Fruit fly (Drosophila melanogaster) whole organism, embryonic: ENCODE results near the gene CG14406.

Experiments used
- Atf6 ChIP-seq: fragments of 200-800 bp; sonication (Bioruptor generic); IDR thresholded peaks from 2 replicates; pipeline ENCODE4 v1.3.6; 2022; ENCODE audit warnings: missing biosample characterization, missing genetic modification characterization
- B-H2 ChIP-seq: fragments of 200-800 bp; sonication (Bioruptor generic); optimal IDR thresholded peaks from 2 replicates; lab custom pipeline; 2018; ENCODE audit warnings: missing biosample characterization, mild to moderate bottlenecking, missing genetic modification characterization
- C15 ChIP-seq: fragments of 200-800 bp; sonication (Bioruptor generic); IDR thresholded peaks from 3 replicates; pipeline ENCODE4 v1.3.6; 2022; ENCODE audit warnings: missing biosample characterization, missing genetic modification characterization
- CG12155 ChIP-seq: fragments of 200-800 bp; sonication (Bioruptor generic); optimal IDR thresholded peaks from 3 replicates; lab custom pipeline; 2016; ENCODE audit warnings: missing biosample characterization, missing genetic modification characterization
- CG12219 ChIP-seq: fragments of 200-800 bp; sonication (Bioruptor generic); optimal IDR thresholded peaks from 3 replicates; lab custom pipeline; 2018; ENCODE audit warnings: missing biosample characterization, mild to moderate bottlenecking, missing genetic modification characterization
- CG12744 ChIP-seq: fragments of 200-800 bp; sonication (Bioruptor generic); optimal IDR thresholded peaks from 2 replicates; lab custom pipeline; 2016; ENCODE audit warnings: missing biosample characterization, missing genetic modification characterization
- CG13123 ChIP-seq: fragments of 200-800 bp; sonication (Bioruptor generic); optimal IDR thresholded peaks from 2 replicates; lab custom pipeline; 2016; ENCODE audit warnings: missing biosample characterization, missing genetic modification characterization
- CG13424 ChIP-seq: fragments of 200-800 bp; sonication (Bioruptor generic); optimal IDR thresholded peaks from 2 replicates; lab custom pipeline; 2019; ENCODE audit warnings: missing biosample characterization, mild to moderate bottlenecking, missing genetic modification characterization, moderate library complexity
- CG13624 ChIP-seq: fragments of 200-800 bp; sonication (Bioruptor generic); optimal IDR thresholded peaks from 2 replicates; lab custom pipeline; 2016; ENCODE audit warnings: missing biosample characterization, missing genetic modification characterization
- CG14441 ChIP-seq: fragments of 200-800 bp; sonication (Bioruptor generic); IDR thresholded peaks from 2 replicates; pipeline ENCODE4 v1.3.6; 2022; ENCODE audit warnings: missing biosample characterization, missing genetic modification characterization
- CG1529 ChIP-seq: fragments of 200-800 bp; sonication (Bioruptor generic); optimal IDR thresholded peaks from 3 replicates; lab custom pipeline; 2018; ENCODE audit warnings: missing biosample characterization, missing genetic modification characterization
- CG16813 ChIP-seq: fragments of 200-800 bp; sonication (Bioruptor generic); IDR thresholded peaks from 3 replicates; pipeline ENCODE4 v1.3.6; 2022; ENCODE audit warnings: missing biosample characterization, missing genetic modification characterization; ENCODE audit not compliant: partially characterized antibody
- CG17328 ChIP-seq: fragments of 200-800 bp; sonication (Bioruptor generic); IDR thresholded peaks from 2 replicates; pipeline ENCODE4 v1.3.6; 2022; ENCODE audit warnings: missing biosample characterization, missing genetic modification characterization
- CG17802 ChIP-seq: fragments of 200-800 bp; sonication (Bioruptor generic); optimal IDR thresholded peaks from 2 replicates; lab custom pipeline; 2018; ENCODE audit warnings: missing biosample characterization, mild to moderate bottlenecking, missing genetic modification characterization, moderate library complexity
- CG2129 ChIP-seq: fragments of 200-800 bp; sonication (Bioruptor generic); IDR thresholded peaks from 2 replicates; pipeline ENCODE4 v1.3.6; 2022; ENCODE audit warnings: missing biosample characterization, missing genetic modification characterization; ENCODE audit not compliant: partially characterized antibody
- CG2202 ChIP-seq: fragments of 200-800 bp; sonication (Bioruptor generic); optimal IDR thresholded peaks from 2 replicates; lab custom pipeline; 2018; ENCODE audit warnings: missing biosample characterization, mild to moderate bottlenecking, missing genetic modification characterization
- CG2712 ChIP-seq: fragments of 200-800 bp; optimal IDR thresholded peaks from 3 replicates; lab custom pipeline; 2019; ENCODE audit warnings: missing biosample characterization, mild to moderate bottlenecking, missing genetic modification characterization, moderate library complexity
- CG3407 ChIP-seq: fragments of 200-800 bp; sonication (Bioruptor generic); optimal IDR thresholded peaks from 2 replicates; lab custom pipeline; 2018; ENCODE audit warnings: missing biosample characterization, mild to moderate bottlenecking, missing genetic modification characterization
- CG4360 ChIP-seq: fragments of 200-800 bp; sonication (Bioruptor generic); IDR thresholded peaks from 2 replicates; pipeline ENCODE4 v1.3.6; 2022; ENCODE audit warnings: missing biosample characterization, missing genetic modification characterization
- CG5245 ChIP-seq: fragments of 200-800 bp; sonication (Bioruptor generic); optimal IDR thresholded peaks from 3 replicates; lab custom pipeline; 2016; ENCODE audit warnings: missing biosample characterization, missing genetic modification characterization
- CG6654 ChIP-seq: fragments of 200-800 bp; sonication (Bioruptor generic); optimal IDR thresholded peaks from 2 replicates; lab custom pipeline; 2017; ENCODE audit warnings: missing biosample characterization, mild to moderate bottlenecking, missing genetic modification characterization
- CG6765 ChIP-seq: fragments of 200-800 bp; sonication (Bioruptor generic); optimal IDR thresholded peaks from 3 replicates; lab custom pipeline; 2017; ENCODE audit warnings: missing biosample characterization, mild to moderate bottlenecking, missing genetic modification characterization
- CG9437 ChIP-seq: fragments of 200-800 bp; sonication (Bioruptor generic); optimal IDR thresholded peaks from 2 replicates; lab custom pipeline; 2018; ENCODE audit warnings: missing biosample characterization, mild to moderate bottlenecking, missing genetic modification characterization
- Chrac-16 ChIP-seq: fragments of 200-800 bp; sonication (Bioruptor generic); optimal IDR thresholded peaks from 3 replicates; lab custom pipeline; 2016; ENCODE audit warnings: missing biosample characterization, missing genetic modification characterization
- D19B ChIP-seq: fragments of 200-800 bp; sonication (Bioruptor generic); optimal IDR thresholded peaks from 2 replicates; lab custom pipeline; 2017; ENCODE audit warnings: missing biosample characterization, mild to moderate bottlenecking, missing genetic modification characterization
- Dfd ChIP-seq, 2 experiments: fragments of >200 bp; optimal IDR thresholded peaks; 2 replicates each; lab custom pipeline; 2017; ENCODE audit warnings: missing biosample characterization in 2 of 2, missing genetic modification characterization in 2 of 2
- Dll ChIP-seq: fragments of 200-800 bp; sonication (Bioruptor generic); IDR thresholded peaks from 4 replicates; pipeline ENCODE4 v1.3.6; 2022; ENCODE audit warnings: missing biosample characterization, missing genetic modification characterization; ENCODE audit not compliant: partially characterized antibody
- Hand ChIP-seq: fragments of 200-800 bp; sonication (Bioruptor generic); optimal IDR thresholded peaks from 2 replicates; lab custom pipeline; 2017; ENCODE audit warnings: mild to moderate bottlenecking, missing biosample characterization, missing genetic modification reagents, missing genetic modification characterization
- NK7.1 ChIP-seq: fragments of 200-800 bp; sonication (Bioruptor generic); optimal IDR thresholded peaks from 3 replicates; lab custom pipeline; 2016; ENCODE audit warnings: missing biosample characterization, missing genetic modification characterization
- Rx ChIP-seq: fragments of 200-800 bp; sonication (Bioruptor generic); IDR thresholded peaks from 2 replicates; pipeline ENCODE4 v1.3.6; 2022; ENCODE audit warnings: missing biosample characterization, missing genetic modification characterization
- az2 ChIP-seq: fragments of 200-800 bp; sonication (Bioruptor generic); optimal IDR thresholded peaks from 3 replicates; lab custom pipeline; 2016; ENCODE audit warnings: missing biosample characterization, missing genetic modification characterization
- corto ChIP-seq: fragments of 200-800 bp; sonication (Bioruptor generic); optimal IDR thresholded peaks from 2 replicates; lab custom pipeline; 2016; ENCODE audit warnings: missing biosample characterization, mild to moderate bottlenecking, missing genetic modification characterization, moderate library complexity
- crc ChIP-seq: fragments of 200-800 bp; sonication (Bioruptor generic); optimal IDR thresholded peaks from 2 replicates; lab custom pipeline; 2016; ENCODE audit warnings: missing biosample characterization, missing genetic modification characterization
- dimm ChIP-seq: fragments of 200-800 bp; sonication (Bioruptor generic); IDR thresholded peaks from 2 replicates; pipeline ENCODE4 v1.3.6; 2022; ENCODE audit warnings: missing biosample characterization, missing genetic modification characterization
- ems ChIP-seq: fragments of 200-800 bp; sonication (Bioruptor generic); optimal IDR thresholded peaks from 3 replicates; lab custom pipeline; 2016; ENCODE audit warnings: missing biosample characterization, missing genetic modification characterization
- gsb ChIP-seq: fragments of 200-800 bp; sonication (Bioruptor generic); IDR thresholded peaks from 2 replicates; pipeline ENCODE4 v1.3.6; 2022; ENCODE audit warnings: missing biosample characterization, missing genetic modification characterization
- hbn ChIP-seq: fragments of 200-800 bp; sonication (Bioruptor generic); IDR thresholded peaks from 2 replicates; pipeline ENCODE4 v1.3.6; 2022; ENCODE audit warnings: missing biosample characterization, missing genetic modification characterization; ENCODE audit not compliant: partially characterized antibody
- her ChIP-seq: fragments of 200-800 bp; sonication (Bioruptor generic); optimal IDR thresholded peaks from 2 replicates; lab custom pipeline; 2016; ENCODE audit warnings: missing biosample characterization, missing genetic modification characterization
- insv ChIP-seq, 2 experiments: fragments of 200-800 bp; sonication (Bioruptor generic); optimal IDR thresholded peaks; 3 replicates each; lab custom pipeline; 2016 to 2018; ENCODE audit warnings: missing biosample characterization in 2 of 2, missing genetic modification characterization in 2 of 2
- lab ChIP-seq: fragments of 200-800 bp; sonication (Bioruptor generic); optimal IDR thresholded peaks from 3 replicates; lab custom pipeline; 2017; ENCODE audit warnings: missing biosample characterization, missing genetic modification characterization, mild to moderate bottlenecking, moderate library complexity, missing genetic modification reagents
- lov ChIP-seq, 2 experiments: fragments of 200-800 bp in 1 of 2; fragments of >200 bp in 1 of 2; sonication (Bioruptor generic) in 1 of 2; IDR thresholded peaks in 1 of 2; optimal IDR thresholded peaks in 1 of 2; 2 replicates in 1 of 2; 3 replicates in 1 of 2; pipeline versions ENCODE4 v1.3.6 to Lab custom; 2017 to 2022; ENCODE audit warnings: missing biosample characterization in 1 of 2, missing genetic modification characterization in 1 of 2
- onecut ChIP-seq: fragments of 200-800 bp; sonication (Bioruptor generic); IDR thresholded peaks from 2 replicates; pipeline ENCODE4 v1.3.6; 2022; ENCODE audit warnings: missing biosample characterization, missing genetic modification characterization
- otp ChIP-seq: fragments of 200-800 bp; sonication (Bioruptor generic); IDR thresholded peaks from 3 replicates; pipeline ENCODE4, ENCODE4 v1.3.6; 2022; ENCODE audit warnings: missing biosample characterization, missing genetic modification characterization
- pho ChIP-seq: fragments of 200-800 bp; sonication (Bioruptor generic); optimal IDR thresholded peaks from 2 replicates; lab custom pipeline; 2016; ENCODE audit warnings: missing biosample characterization, missing genetic modification characterization
- rib ChIP-seq: fragments of 200-800 bp; sonication (Bioruptor generic); IDR thresholded peaks from 2 replicates; pipeline ENCODE4 v1.3.6; 2022; ENCODE audit warnings: missing biosample characterization, missing genetic modification characterization
- slou ChIP-seq: fragments of 200-800 bp; sonication (Bioruptor generic); optimal IDR thresholded peaks from 3 replicates; lab custom pipeline; 2016; ENCODE audit warnings: missing biosample characterization, missing genetic modification characterization
- tgo ChIP-seq: fragments of 200-800 bp; sonication (Bioruptor generic); IDR thresholded peaks from 3 replicates; pipeline ENCODE4 v1.3.6; 2022; ENCODE audit warnings: missing biosample characterization, missing genetic modification characterization
- ttk ChIP-seq: fragments of 200-800 bp; sonication (Bioruptor generic); IDR thresholded peaks from 2 replicates; pipeline ENCODE4 v2.1.2; 2022; ENCODE audit warnings: missing biosample characterization, missing genetic modification characterization
- tx ChIP-seq: fragments of 200-800 bp; sonication (Bioruptor generic); optimal IDR thresholded peaks from 2 replicates; lab custom pipeline; 2016; ENCODE audit warnings: missing biosample characterization, missing genetic modification characterization

Gene CG14406

DNA sequence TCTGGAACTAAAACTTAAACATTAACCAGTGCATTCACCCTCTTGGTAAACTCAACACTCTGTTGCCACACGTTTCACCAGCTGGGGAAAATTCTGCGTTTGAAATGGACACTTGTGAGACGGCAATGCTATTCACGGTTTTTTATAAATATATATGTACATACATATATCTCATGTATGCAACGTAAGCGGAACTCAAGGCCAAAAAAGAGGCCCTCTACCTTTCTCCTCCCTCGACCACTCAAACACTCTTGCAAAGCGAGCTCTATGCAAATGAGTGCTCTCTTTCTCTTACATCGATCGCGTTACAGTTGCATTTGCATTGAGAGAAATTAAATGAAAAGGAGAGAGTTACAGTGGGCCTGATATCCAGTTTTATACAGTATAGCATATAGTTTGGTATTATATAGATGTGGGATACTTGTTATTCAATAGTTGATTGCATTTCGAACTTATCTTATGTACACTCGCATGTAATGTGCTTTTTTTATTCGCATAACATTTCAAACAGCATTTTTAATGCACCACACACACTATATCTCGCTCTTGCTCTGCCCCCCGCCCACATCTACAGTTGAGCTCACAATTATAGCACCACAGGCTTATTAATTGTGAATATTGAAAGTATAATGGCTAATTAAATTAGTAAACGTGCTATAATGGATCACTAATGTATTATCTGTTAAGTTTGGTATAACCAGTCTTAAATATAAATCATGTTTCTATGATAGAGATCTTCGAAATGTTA, 41.6 kb upstream of the CG14406 start (continued):
- no peak for TF ChIP-seq ems (GFP tag; lab: Kevin White, UChicago)
- no peak for TF ChIP-seq CG2129 (GFP tag; lab: Robert Waterston, UW)
- no peak for TF ChIP-seq CG16813 (GFP tag; lab: Robert Waterston, UW)
- peak; percentile 25; the same call in 1 of the 2 replicates for TF ChIP-seq Rx (GFP tag; lab: Robert Waterston, UW)
- TF ChIP-seq CG6765: no peak
- TF ChIP-seq lov (optimal IDR thresholded peaks at IDR 0.05; lab: Kevin White, UChicago): no peak
- peak; percentile 45; the same call in 1 of the 3 replicates for TF ChIP-seq lov (GFP tag; IDR thresholded peaks at IDR 0.05; lab: Robert Waterston, UW)
- no peak for TF ChIP-seq dimm (GFP tag; lab: Robert Waterston, UW)
- peak; percentile 64 for TF ChIP-seq CG2712 (tag; lab: Kevin White, UChicago)
- no peak for TF ChIP-seq hbn (GFP tag; lab: Robert Waterston, UW)
- no peak for TF ChIP-seq gsb (GFP tag; lab: Robert Waterston, UW)
- TF ChIP-seq C15 (GFP tag; lab: Robert Waterston, UW): no peak
- TF ChIP-seq D19B (GFP tag; lab: Kevin White, UChicago): no peak
- TF ChIP-seq tx (GFP tag; lab: Kevin White, UChicago): no peak
- no peak for TF ChIP-seq pho (GFP tag; lab: Kevin White, UChicago)
- peak; percentile 33; the same call in 1 of the 3 replicates for TF ChIP-seq otp
- no peak for TF ChIP-seq Dfd (GFP tag; optimal IDR thresholded peaks at IDR 0.05; lab: Kevin White, UChicago)
- peak; percentile 8 for TF ChIP-seq CG13123 (GFP tag; lab: Kevin White, UChicago)
- TF ChIP-seq her (GFP tag; lab: Kevin White, UChicago): no peak
- TF ChIP-seq CG3407 (GFP tag; lab: Kevin White, UChicago): peak; percentile 38
- TF ChIP-seq CG13424 (tag; lab: Kevin White, UChicago): peak; percentile 60
- no peak for TF ChIP-seq slou (GFP tag; lab: Kevin White, UChicago)
- TF ChIP-seq B-H2: no peak
- 0 out of 2 replicates have a peak, but pooled peaks have one; percentile 50 for TF ChIP-seq ttk (GFP tag; lab: Robert Waterston, UW)
- TF ChIP-seq lab (GFP tag; lab: Kevin White, UChicago): no peak
- TF ChIP-seq rib: no peak
- no peak for TF ChIP-seq Hand (GFP tag; lab: Kevin White, UChicago)
- TF ChIP-seq CG12219 (GFP tag; lab: Kevin White, UChicago): peak; percentile 12
- no peak for TF ChIP-seq CG17802 (tag; lab: Kevin White, UChicago)
- TF ChIP-seq Chrac-16: peak; percentile 49
- TF ChIP-seq onecut: peak; percentile 12; the same call in 1 of the 2 replicates
- no peak for TF ChIP-seq CG12744
- TF ChIP-seq CG5245 (GFP tag; lab: Kevin White, UChicago): peak; percentile 10
- no peak for TF ChIP-seq CG13624
- TF ChIP-seq tgo: no peak; the same call in 2 of the 3 replicates
- TF ChIP-seq Atf6 (GFP tag; lab: Robert Waterston, UW): no peak
- TF ChIP-seq CG17328 (GFP tag; lab: Robert Waterston, UW): peak; percentile 64
- TF ChIP-seq NK7.1 (GFP tag; lab: Kevin White, UChicago): no peak
- TF ChIP-seq CG2202 (tag; lab: Kevin White, UChicago): no peak
- TF ChIP-seq Dll (GFP tag; lab: Robert Waterston, UW): no peak
- no peak for TF ChIP-seq crc (GFP tag; lab: Kevin White, UChicago)
- peak; percentile 46 for TF ChIP-seq CG14441 (GFP tag; lab: Robert Waterston, UW)
- TF ChIP-seq CG4360 (GFP tag; lab: Robert Waterston, UW): no peak
- TF ChIP-seq CG12155: no peak
- no peak for TF ChIP-seq insv (GFP tag; optimal IDR thresholded peaks at IDR 0.05; lab: Kevin White, UChicago)
- no peak for TF ChIP-seq corto
- TF ChIP-seq CG9437: peak; percentile 65
- TF ChIP-seq CG6654 (GFP tag; lab: Kevin White, UChicago): peak; percentile 10
- TF ChIP-seq CG1529 (GFP tag; lab: Kevin White, UChicago): peak; percentile 52
- peak; percentile 62 for TF ChIP-seq az2 (GFP tag; lab: Kevin White, UChicago)
